In the genomic region with DNA sequence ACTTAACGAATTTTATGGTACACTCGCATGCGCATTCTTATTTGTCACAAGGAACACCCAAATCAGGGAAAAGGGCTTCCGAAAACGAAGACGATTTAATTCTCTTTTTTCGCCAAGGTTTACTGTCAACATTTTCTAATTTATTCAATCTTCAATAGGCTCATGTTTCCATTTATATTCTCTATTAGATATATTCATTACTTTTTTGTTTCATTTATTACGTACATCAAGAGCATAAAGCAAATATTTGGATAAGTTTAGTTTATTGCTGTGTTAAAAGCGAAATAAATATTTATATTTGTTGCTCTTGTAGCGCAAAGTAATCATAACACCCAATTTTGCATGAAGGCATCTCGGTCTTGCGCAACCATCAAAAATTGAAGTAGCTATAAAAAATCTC, we compare ENCODE assay signal across 4 fruit fly cellular contexts.
TF ChIP-seq lines count a peak whose summit lies in the region.

No protein-coding gene starts in this region.

- no peak for TF ChIP-seq CTCF in whole organism, embryonic (GFP tag; optimal IDR thresholded peaks at IDR 0.05; lab: Kevin White, UChicago)

TF ChIP-seq in whole organism, embryonic, 481 proteins besides CTCF, POLR2A, EP300 and RAD21:
- no peak for TF ChIP-seq tgo (GFP tag; IDR thresholded peaks at IDR 0.05; lab: Robert Waterston, UW)
- peak; percentile 48 for TF ChIP-seq sens (GFP tag; lab: Kevin White, UChicago)
- TF ChIP-seq Pdp1 (GFP tag; optimal IDR thresholded peaks at IDR 0.05; lab: Kevin White, UChicago), result peak in 1 of 2 experiments; percentile 5

TF ChIP-seq in whole organism, prepupa, 60 proteins besides CTCF, POLR2A, EP300 and RAD21 (continues in another document):
- no peak for TF ChIP-seq CG11762 (GFP tag; optimal IDR thresholded peaks at IDR 0.05; lab: Kevin White, UChicago; ENCODE audit: insufficient read depth)
- TF ChIP-seq salr (GFP tag; optimal IDR thresholded peaks at IDR 0.05; lab: Kevin White, UChicago), result no peak
- no peak for TF ChIP-seq fd59A (GFP tag; optimal IDR thresholded peaks at IDR 0.05; lab: Kevin White, UChicago)
- TF ChIP-seq Sox102F (GFP tag; optimal IDR thresholded peaks at IDR 0.05; lab: Kevin White, UChicago), result peak; percentile 36
- no peak for TF ChIP-seq Hr38 (GFP tag; optimal IDR thresholded peaks at IDR 0.05; lab: Kevin White, UChicago)
- peak; percentile 43 for TF ChIP-seq topi (GFP tag; optimal IDR thresholded peaks at IDR 0.05; lab: Kevin White, UChicago)
- no peak for TF ChIP-seq Gug (GFP tag; IDR thresholded peaks at IDR 0.05; lab: Robert Waterston, UW)
- TF ChIP-seq CG10631 (GFP tag; optimal IDR thresholded peaks at IDR 0.05; lab: Kevin White, UChicago), result no peak
- TF ChIP-seq CG6276 (GFP tag; optimal IDR thresholded peaks at IDR 0.05; lab: Kevin White, UChicago), result no peak
- no peak for TF ChIP-seq OdsH (GFP tag; optimal IDR thresholded peaks at IDR 0.05; lab: Kevin White, UChicago)
- TF ChIP-seq CG34406 (GFP tag; optimal IDR thresholded peaks at IDR 0.05; lab: Kevin White, UChicago), result no peak
- peak; percentile 49 for TF ChIP-seq lz (GFP tag; optimal IDR thresholded peaks at IDR 0.05; lab: Kevin White, UChicago)
- TF ChIP-seq Sox14 (GFP tag; optimal IDR thresholded peaks at IDR 0.05; lab: Kevin White, UChicago), result no peak
- peak; percentile 45 for TF ChIP-seq Ets21C (GFP tag; optimal IDR thresholded peaks at IDR 0.05; lab: Kevin White, UChicago)
- no peak for TF ChIP-seq CG6792 (GFP tag; optimal IDR thresholded peaks at IDR 0.05; lab: Kevin White, UChicago)
- no peak for TF ChIP-seq CG8119 (GFP tag; IDR thresholded peaks at IDR 0.05; lab: Robert Waterston, UW)
- TF ChIP-seq Hr4 (GFP tag; optimal IDR thresholded peaks at IDR 0.05; lab: Kevin White, UChicago), result no peak
- no peak for TF ChIP-seq cyc (GFP tag; optimal IDR thresholded peaks at IDR 0.05; lab: Kevin White, UChicago)
- TF ChIP-seq CG11294 (GFP tag; IDR thresholded peaks at IDR 0.05; lab: Robert Waterston, UW), result no peak
- TF ChIP-seq CG7368 (GFP tag; optimal IDR thresholded peaks at IDR 0.05; lab: Kevin White, UChicago), result no peak
- TF ChIP-seq CG31627 (GFP tag; optimal IDR thresholded peaks at IDR 0.05; lab: Kevin White, UChicago), result peak; percentile 41
- no peak for TF ChIP-seq dac (GFP tag; optimal IDR thresholded peaks at IDR 0.05; lab: Kevin White, UChicago)
- peak; percentile 27 for TF ChIP-seq Hr39 (GFP tag; optimal IDR thresholded peaks at IDR 0.05; lab: Kevin White, UChicago)
- no peak for TF ChIP-seq CG3919 (GFP tag; optimal IDR thresholded peaks at IDR 0.05; lab: Kevin White, UChicago)
- TF ChIP-seq CG6854 (GFP tag; optimal IDR thresholded peaks at IDR 0.05; lab: Kevin White, UChicago), result no peak
- no peak for TF ChIP-seq CG16779 (tag; optimal IDR thresholded peaks at IDR 0.05; lab: Kevin White, UChicago)
- TF ChIP-seq achi (GFP tag; optimal IDR thresholded peaks at IDR 0.05; lab: Kevin White, UChicago), result no peak
- TF ChIP-seq Eip93F (GFP tag; optimal IDR thresholded peaks at IDR 0.05; lab: Kevin White, UChicago), result no peak
- no peak for TF ChIP-seq CG6163 (GFP tag; IDR thresholded peaks at IDR 0.05; lab: Robert Waterston, UW)

TF ChIP-seq in whole organism, pupa, 21 proteins besides CTCF, POLR2A, EP300 and RAD21:
- TF ChIP-seq Snoo (tag; optimal IDR thresholded peaks at IDR 0.05; lab: Kevin White, UChicago) (peak; percentile 44), Ets98B (GFP tag; IDR thresholded peaks at IDR 0.05; lab: Robert Waterston, UW) (no peak)
TF ChIP-seq in whole organism, pupa: peak in this region for 1.

TF ChIP-seq in whole organism, wandering third instar larva, 38 proteins besides CTCF, POLR2A, EP300 and RAD21:
- TF ChIP-seq sv (GFP tag; optimal IDR thresholded peaks at IDR 0.05; lab: Kevin White, UChicago), result no peak
- peak; percentile 1 for TF ChIP-seq dmrt93B (GFP tag; optimal IDR thresholded peaks at IDR 0.05; lab: Kevin White, UChicago)
- no peak for TF ChIP-seq jim (GFP tag; optimal IDR thresholded peaks at IDR 0.05; lab: Kevin White, UChicago)
- no peak for TF ChIP-seq psq (GFP tag; optimal IDR thresholded peaks at IDR 0.05; lab: Kevin White, UChicago)
- TF ChIP-seq CrebA (GFP tag; optimal IDR thresholded peaks at IDR 0.05; lab: Kevin White, UChicago; ENCODE audit: borderline replicate concordance), result no peak
- no peak for TF ChIP-seq CG9705 (GFP tag; optimal IDR thresholded peaks at IDR 0.05; lab: Kevin White, UChicago)
- no peak for TF ChIP-seq Dif (GFP tag; optimal IDR thresholded peaks at IDR 0.05; lab: Kevin White, UChicago; ENCODE audit: partially characterized antibody)
- no peak for TF ChIP-seq Hr78 (GFP tag; optimal IDR thresholded peaks at IDR 0.05; lab: Kevin White, UChicago)
- no peak for TF ChIP-seq tai (GFP tag; optimal IDR thresholded peaks at IDR 0.05; lab: Kevin White, UChicago)
- TF ChIP-seq sage (GFP tag; optimal IDR thresholded peaks at IDR 0.05; lab: Kevin White, UChicago), result no peak
- TF ChIP-seq foxo (GFP tag; optimal IDR thresholded peaks at IDR 0.05; lab: Kevin White, UChicago), result peak in 1 of 2 experiments; percentile 6
- TF ChIP-seq Abd-B (GFP tag; optimal IDR thresholded peaks at IDR 0.05; lab: Kevin White, UChicago), result no peak
- TF ChIP-seq Hr83 (GFP tag; optimal IDR thresholded peaks at IDR 0.05; lab: Kevin White, UChicago; ENCODE audit: poor library complexity, severe bottlenecking), result no peak
- TF ChIP-seq OdsH (GFP tag; optimal IDR thresholded peaks at IDR 0.05; lab: Kevin White, UChicago), result peak; percentile 28
- no peak for TF ChIP-seq Sp1 (GFP tag; optimal IDR thresholded peaks at IDR 0.05; lab: Kevin White, UChicago)
- TF ChIP-seq HLH106 (tag; optimal IDR thresholded peaks at IDR 0.05; lab: Kevin White, UChicago), result peak; percentile 45
- TF ChIP-seq fru (GFP tag; optimal IDR thresholded peaks at IDR 0.05; lab: Kevin White, UChicago), result no peak
- no peak for TF ChIP-seq usp (GFP tag; optimal IDR thresholded peaks at IDR 0.05; lab: Kevin White, UChicago)
- no peak for TF ChIP-seq GATAd (GFP tag; optimal IDR thresholded peaks at IDR 0.05; lab: Kevin White, UChicago)
- no peak for TF ChIP-seq Myc (optimal IDR thresholded peaks at IDR 0.05; lab: Kevin White, UChicago)
- peak; percentile 23 for TF ChIP-seq ey (GFP tag; optimal IDR thresholded peaks at IDR 0.05; lab: Kevin White, UChicago)
- TF ChIP-seq N (GFP tag; optimal IDR thresholded peaks at IDR 0.05; lab: Kevin White, UChicago), result no peak
- no peak for TF ChIP-seq Vsx2 (GFP tag; optimal IDR thresholded peaks at IDR 0.05; lab: Kevin White, UChicago; ENCODE audit: partially characterized antibody)
- TF ChIP-seq dsf (GFP tag; optimal IDR thresholded peaks at IDR 0.05; lab: Kevin White, UChicago; ENCODE audit: borderline replicate concordance), result no peak
- no peak for TF ChIP-seq Dfd (GFP tag; optimal IDR thresholded peaks at IDR 0.05; lab: Kevin White, UChicago)
- TF ChIP-seq Hnf4 (GFP tag; optimal IDR thresholded peaks at IDR 0.05; lab: Kevin White, UChicago), result no peak
- no peak for TF ChIP-seq br (GFP tag; optimal IDR thresholded peaks at IDR 0.05; lab: Kevin White, UChicago)
- no peak for TF ChIP-seq h (GFP tag; optimal IDR thresholded peaks at IDR 0.05; lab: Kevin White, UChicago)
